Worm (Caenorhabditis elegans): Measurements from ENCODE around the gene Y75B8A.6.

ce11 chrIII:12119625-12120024 is 10.5 kb downstream of the Y75B8A.6 start:
- no peak for TF ChIP-seq nhr-25 (tag; optimal IDR thresholded peaks at IDR 0.05)
- TF ChIP-seq nhr-237 (tag; optimal IDR thresholded peaks at IDR 0.05), result no peak
